Fruit fly (Drosophila melanogaster) whole organism, prepupa: ENCODE measurements around the gene CG45100.

Experiments used
- CG10631 ChIP-seq: fragments of 200-800 bp; sonication (Bioruptor generic); optimal IDR thresholded peaks from 2 replicates; lab custom pipeline; 2016; ENCODE audit warnings: missing biosample characterization, missing genetic modification characterization
- CG15336 ChIP-seq: fragments of 200-800 bp; sonication (Bioruptor generic); IDR thresholded peaks from 2 replicates; pipeline ENCODE4 v1.3.6; 2022; ENCODE audit warnings: missing biosample characterization, missing genetic modification characterization
- CG4318 ChIP-seq: fragments of 200-800 bp; sonication (Bioruptor generic); optimal IDR thresholded peaks from 3 replicates; lab custom pipeline; 2017; ENCODE audit warnings: missing biosample characterization, mild to moderate bottlenecking, missing genetic modification characterization
- CG6792 ChIP-seq: fragments of 200-800 bp; sonication (Bioruptor generic); optimal IDR thresholded peaks from 3 replicates; lab custom pipeline; 2016; ENCODE audit warnings: missing biosample characterization, missing genetic modification characterization
- CG6808 ChIP-seq: fragments of 200-800 bp; sonication (Bioruptor generic); optimal IDR thresholded peaks from 3 replicates; lab custom pipeline; 2017; ENCODE audit warnings: missing biosample characterization, missing genetic modification characterization, mild to moderate bottlenecking, moderate library complexity, missing genetic modification reagents
- CG6854 ChIP-seq: fragments of 200-800 bp; sonication (Bioruptor generic); optimal IDR thresholded peaks from 2 replicates; lab custom pipeline; 2017; ENCODE audit warnings: missing biosample characterization, mild to moderate bottlenecking, missing genetic modification characterization
- CG7368 ChIP-seq: fragments of 200-800 bp; sonication (Bioruptor generic); optimal IDR thresholded peaks from 3 replicates; lab custom pipeline; 2016; ENCODE audit warnings: missing biosample characterization, missing genetic modification characterization
- CG8319 ChIP-seq: fragments of 200-800 bp; sonication (Bioruptor generic); optimal IDR thresholded peaks from 3 replicates; lab custom pipeline; 2016; ENCODE audit warnings: missing biosample characterization, missing genetic modification characterization
- CG8632 ChIP-seq: fragments of 200-800 bp; sonication (Bioruptor generic); optimal IDR thresholded peaks from 3 replicates; lab custom pipeline; 2016; ENCODE audit warnings: missing biosample characterization, missing genetic modification characterization
- Eip75B ChIP-seq: fragments of 200-800 bp; sonication (Bioruptor generic); optimal IDR thresholded peaks from 3 replicates; lab custom pipeline; 2016; ENCODE audit warnings: missing biosample characterization, missing genetic modification characterization
- Eip78C ChIP-seq: fragments of 200-800 bp; sonication (Bioruptor generic); peaks from one replicate; lab custom pipeline; 2016; ENCODE audit warnings: missing biosample characterization, missing genetic modification characterization
- Eip93F ChIP-seq: fragments of 200-800 bp; sonication (Bioruptor generic); optimal IDR thresholded peaks from 2 replicates; lab custom pipeline; 2016; ENCODE audit warnings: missing biosample characterization, mild to moderate bottlenecking, missing genetic modification characterization
- Ets96B ChIP-seq: fragments of 200-800 bp; optimal IDR thresholded peaks from 2 replicates; lab custom pipeline; 2019; ENCODE audit warnings: missing biosample characterization, mild to moderate bottlenecking, missing genetic modification characterization, moderate library complexity
- Hr4 ChIP-seq: fragments of 200-800 bp; sonication (Bioruptor generic); optimal IDR thresholded peaks from 3 replicates; lab custom pipeline; 2016; ENCODE audit warnings: missing biosample characterization, missing genetic modification characterization
- Lpt ChIP-seq: fragments of 200-800 bp; sonication (Bioruptor generic); optimal IDR thresholded peaks from 3 replicates; lab custom pipeline; 2016; ENCODE audit warnings: missing biosample characterization, missing genetic modification characterization
- Met ChIP-seq: fragments of 200-800 bp; sonication (Bioruptor generic); optimal IDR thresholded peaks from 3 replicates; lab custom pipeline; 2016; ENCODE audit warnings: missing biosample characterization, missing genetic modification characterization
- Smox ChIP-seq: fragments of 200-800 bp; sonication (Bioruptor generic); optimal IDR thresholded peaks from 3 replicates; lab custom pipeline; 2016; ENCODE audit warnings: missing biosample characterization, missing genetic modification characterization
- Sox102F ChIP-seq: fragments of 200-800 bp; sonication (Bioruptor generic); optimal IDR thresholded peaks from 2 replicates; lab custom pipeline; 2016; ENCODE audit warnings: missing biosample characterization, mild to moderate bottlenecking, missing genetic modification characterization
- Sox14 ChIP-seq: fragments of 200-800 bp; sonication (Bioruptor generic); optimal IDR thresholded peaks from 3 replicates; lab custom pipeline; 2016; ENCODE audit warnings: missing biosample characterization, missing genetic modification characterization
- Sox15 ChIP-seq: fragments of 200-800 bp; sonication (Bioruptor generic); optimal IDR thresholded peaks from 3 replicates; lab custom pipeline; 2016; ENCODE audit warnings: missing biosample characterization, missing genetic modification characterization
- achi ChIP-seq: fragments of 200-800 bp; sonication (Bioruptor generic); optimal IDR thresholded peaks from 3 replicates; lab custom pipeline; 2016; ENCODE audit warnings: missing biosample characterization, missing genetic modification characterization
- acj6 ChIP-seq: fragments of 200-800 bp; sonication (Bioruptor generic); optimal IDR thresholded peaks from 3 replicates; lab custom pipeline; 2016; ENCODE audit warnings: missing biosample characterization, missing genetic modification characterization
- cyc ChIP-seq: fragments of 200-800 bp; sonication (Bioruptor generic); optimal IDR thresholded peaks from 3 replicates; lab custom pipeline; 2016; ENCODE audit warnings: missing biosample characterization, missing genetic modification characterization
- dac ChIP-seq: fragments of 200-800 bp; sonication (Bioruptor generic); optimal IDR thresholded peaks from 2 replicates; lab custom pipeline; 2017; ENCODE audit warnings: missing biosample characterization, mild to moderate bottlenecking, missing genetic modification characterization
- dsx ChIP-seq: fragments of 200-800 bp; optimal IDR thresholded peaks from 3 replicates; lab custom pipeline; 2019; ENCODE audit warnings: missing biosample characterization, mild to moderate bottlenecking, missing genetic modification characterization, moderate library complexity; ENCODE audit not compliant: poor library complexity, severe bottlenecking
- eg ChIP-seq: fragments of 200-800 bp; sonication (Bioruptor generic); IDR thresholded peaks from 3 replicates; pipeline ENCODE4 v1.3.6; 2022; ENCODE audit warnings: missing biosample characterization, missing genetic modification characterization
- esn ChIP-seq: fragments of 200-800 bp; sonication (Bioruptor generic); optimal IDR thresholded peaks from 2 replicates; lab custom pipeline; 2016; ENCODE audit warnings: missing biosample characterization, mild to moderate bottlenecking, missing genetic modification characterization, moderate library complexity
- fd85E ChIP-seq: fragments of 200-800 bp; sonication (Bioruptor generic); optimal IDR thresholded peaks from 3 replicates; lab custom pipeline; 2016; ENCODE audit warnings: missing biosample characterization, missing genetic modification characterization
- fkh ChIP-seq: fragments of 200-800 bp; sonication (Bioruptor generic); optimal IDR thresholded peaks from 3 replicates; lab custom pipeline; 2017; ENCODE audit warnings: missing biosample characterization, mild to moderate bottlenecking, missing genetic modification characterization, moderate library complexity
- lz ChIP-seq: fragments of 200-800 bp; sonication (Bioruptor generic); optimal IDR thresholded peaks from 3 replicates; lab custom pipeline; 2016; ENCODE audit warnings: missing biosample characterization, missing genetic modification characterization
- pdm3 ChIP-seq: fragments of 200-800 bp; sonication (Bioruptor generic); optimal IDR thresholded peaks from 3 replicates; lab custom pipeline; 2016; ENCODE audit warnings: missing biosample characterization, missing genetic modification characterization
- salr ChIP-seq, 2 experiments: fragments of 200-800 bp; sonication (Bioruptor generic); optimal IDR thresholded peaks; 3 replicates each; lab custom pipeline; 2016 to 2018; ENCODE audit warnings: missing biosample characterization in 2 of 2, missing genetic modification characterization in 2 of 2, mild to moderate bottlenecking in 1 of 2
- ss ChIP-seq, 2 experiments: fragments of 200-800 bp; sonication (Bioruptor generic); optimal IDR thresholded peaks; 2 replicates in 1 of 2; 3 replicates in 1 of 2; lab custom pipeline; 2017 to 2018; ENCODE audit warnings: mild to moderate bottlenecking in 2 of 2, missing biosample characterization in 2 of 2, missing genetic modification characterization in 2 of 2, moderate library complexity in 1 of 2
- svp ChIP-seq: fragments of 200-800 bp; sonication (Bioruptor generic); peaks from one replicate; lab custom pipeline; 2016; ENCODE audit warnings: missing biosample characterization, missing genetic modification characterization
- vri ChIP-seq: fragments of 200-800 bp; sonication (Bioruptor generic); optimal IDR thresholded peaks from 3 replicates; lab custom pipeline; 2016; ENCODE audit warnings: missing biosample characterization, mild to moderate bottlenecking, missing genetic modification characterization

CG45100 gene

dm6 chr3R:5464481-5464880 is 9.9 kb downstream of the CG45100 start, which contains the start of gene PEK:
PEK (minus strand) TSS chr3R:5464753.
- TF ChIP-seq CG8632 (no peak), CG10631 (GFP tag; lab: Kevin White, UChicago) (no peak), vri (GFP tag; lab: Kevin White, UChicago) (peak; percentile 44), Hr4 (no peak), svp (peak; percentile 76)
- TF ChIP-seq, all 60 proteins: peak for 2

- TF ChIP-seq CG7368 (GFP tag; lab: Kevin White, UChicago), result no peak
- TF ChIP-seq Met, result no peak
- no peak for TF ChIP-seq Lpt (GFP tag; lab: Kevin White, UChicago)
- TF ChIP-seq CG6792 (GFP tag; lab: Kevin White, UChicago), result no peak
- TF ChIP-seq lz (GFP tag; lab: Kevin White, UChicago), result peak; percentile 16
- TF ChIP-seq Eip78C (GFP tag; lab: Kevin White, UChicago), result peak; percentile 78
- no peak for TF ChIP-seq Ets96B (tag; lab: Kevin White, UChicago)
- TF ChIP-seq Hr4, result no peak
- TF ChIP-seq Eip75B (GFP tag; lab: Kevin White, UChicago), result no peak
- TF ChIP-seq CG4318 (GFP tag; lab: Kevin White, UChicago), result no peak
- no peak for TF ChIP-seq Sox102F
- no peak for TF ChIP-seq acj6 (GFP tag; lab: Kevin White, UChicago)
- no peak for TF ChIP-seq CG8319
- no peak for TF ChIP-seq dsx (GFP tag; lab: Kevin White, UChicago)
- peak; percentile 29 for TF ChIP-seq CG6854 (GFP tag; lab: Kevin White, UChicago)
- TF ChIP-seq ss (GFP tag; optimal IDR thresholded peaks at IDR 0.05; lab: Kevin White, UChicago), result peak in 1 of 2 experiments; percentile 37
- no peak for TF ChIP-seq dac (GFP tag; lab: Kevin White, UChicago)
- TF ChIP-seq Sox14 (GFP tag; lab: Kevin White, UChicago), result peak; percentile 32
- TF ChIP-seq achi (GFP tag; lab: Kevin White, UChicago), result peak; percentile 58
- no peak for TF ChIP-seq pdm3 (GFP tag; lab: Kevin White, UChicago)
- TF ChIP-seq esn, result peak; percentile 23
- no peak for TF ChIP-seq CG10631 (GFP tag; lab: Kevin White, UChicago)
- TF ChIP-seq Sox15 (GFP tag; lab: Kevin White, UChicago), result no peak
- no peak for TF ChIP-seq cyc (GFP tag; lab: Kevin White, UChicago)
- 0 out of 3 replicates have a peak, but pooled peaks have one; percentile 15 for TF ChIP-seq eg (GFP tag; lab: Robert Waterston, UW)
- no peak for TF ChIP-seq Eip93F
- TF ChIP-seq CG6808 (GFP tag; lab: Kevin White, UChicago), result no peak
- no peak for TF ChIP-seq CG15336 (GFP tag; lab: Robert Waterston, UW)
- TF ChIP-seq Smox (GFP tag; lab: Kevin White, UChicago), result no peak
Measured at dm6 chr3R:5463199-5463949, 11.0 kb downstream of the CG45100 start.

dm6 chr3R:5458627-5459026 is 15.8 kb downstream of the CG45100 start:
- TF ChIP-seq pdm3 (GFP tag; lab: Kevin White, UChicago), result no peak
- peak; percentile 18 for TF ChIP-seq vri (GFP tag; lab: Kevin White, UChicago)

- TF ChIP-seq CG8319 (no peak), Eip78C (GFP tag; lab: Kevin White, UChicago) (peak; percentile 50), fd85E (GFP tag; lab: Kevin White, UChicago) (no peak), vri (GFP tag; lab: Kevin White, UChicago) (peak; percentile 13)
Measured at dm6 chr3R:5454334-5454733, 20.1 kb downstream of the CG45100 start.

dm6 chr3R:5438750-5439149 is 35.6 kb downstream of the CG45100 start:
- TF ChIP-seq Sox14 (GFP tag; lab: Kevin White, UChicago) (peak; percentile 24), salr (GFP tag; optimal IDR thresholded peaks at IDR 0.05; lab: Kevin White, UChicago) (no peak), Eip78C (GFP tag; lab: Kevin White, UChicago) (no peak), fkh (GFP tag; lab: Kevin White, UChicago) (peak; percentile 65)
